Fruit fly (Drosophila melanogaster) whole organism, wandering third instar larva: ENCODE data around the gene PIG-K.
A peak's percentile ranks its signal among the peaks of the same experiment; 100 is the strongest.

Experiments used
- Abd-B ChIP-seq: fragments of >200 bp; optimal IDR thresholded peaks from 2 replicates; lab custom pipeline; 2017; ENCODE audit warnings: missing biosample characterization, missing genetic modification characterization
- CG32264 ChIP-seq: fragments of 200-800 bp; sonication (Bioruptor generic); optimal IDR thresholded peaks from 2 replicates; lab custom pipeline; 2016; ENCODE audit warnings: missing biosample characterization, missing genetic modification characterization
- CrebA ChIP-seq: fragments of 200-800 bp; sonication (Bioruptor generic); optimal IDR thresholded peaks from 2 replicates; lab custom pipeline; 2016; ENCODE audit warnings: missing biosample characterization, mild to moderate bottlenecking, missing genetic modification characterization, borderline replicate concordance
- Dfd ChIP-seq: fragments of >200 bp; optimal IDR thresholded peaks from 2 replicates; lab custom pipeline; 2017; ENCODE audit warnings: missing biosample characterization, missing genetic modification characterization
- GATAd ChIP-seq: sonication (Bioruptor generic); optimal IDR thresholded peaks from 2 replicates; lab custom pipeline; 2016; ENCODE audit warnings: missing biosample characterization, missing genetic modification characterization
- HLH106 ChIP-seq: fragments of 200-800 bp; optimal IDR thresholded peaks from 3 replicates; lab custom pipeline; 2019; ENCODE audit warnings: missing biosample characterization, mild to moderate bottlenecking, missing genetic modification characterization, moderate library complexity
- Hnf4 ChIP-seq: fragments of 200-800 bp; sonication (Bioruptor generic); optimal IDR thresholded peaks from 2 replicates; lab custom pipeline; 2016; ENCODE audit warnings: missing biosample characterization, mild to moderate bottlenecking, missing genetic modification characterization
- Hr78 ChIP-seq: fragments of >200 bp; optimal IDR thresholded peaks from 2 replicates; lab custom pipeline; 2017; ENCODE audit warnings: missing biosample characterization, missing genetic modification characterization
- Hr83 ChIP-seq: fragments of 200-300 bp; sonication (Bioruptor generic); optimal IDR thresholded peaks from 2 replicates; lab custom pipeline; 2016; ENCODE audit warnings: missing biosample characterization, mild to moderate bottlenecking, missing genetic modification characterization, moderate library complexity; ENCODE audit not compliant: poor library complexity, severe bottlenecking
- Jra ChIP-seq: sonication (Bioruptor generic); optimal IDR thresholded peaks from 2 replicates; lab custom pipeline; 2016; ENCODE audit warnings: missing biosample characterization, missing genetic modification characterization
- Mio ChIP-seq: sonication (Bioruptor generic); optimal IDR thresholded peaks from 2 replicates; lab custom pipeline; 2016; ENCODE audit warnings: missing biosample characterization, missing genetic modification characterization
- Myc ChIP-seq: fragments of >200 bp; optimal IDR thresholded peaks from 2 replicates; lab custom pipeline; 2017
- N ChIP-seq: fragments of >200 bp; optimal IDR thresholded peaks from 2 replicates; lab custom pipeline; 2018; ENCODE audit warnings: missing biosample characterization, missing external identifiers, missing genetic modification characterization
- Rel ChIP-seq, 2 experiments: fragments of 200-800 bp; sonication (Bioruptor generic) in 1 of 2; optimal IDR thresholded peaks; 2 replicates in 1 of 2; 3 replicates in 1 of 2; lab custom pipeline; 2016 to 2019; ENCODE audit warnings: mild to moderate bottlenecking in 2 of 2, missing biosample characterization in 2 of 2, missing genetic modification characterization in 2 of 2, moderate library complexity in 1 of 2
- Sp1 ChIP-seq: fragments of 200-800 bp; sonication (Bioruptor generic); optimal IDR thresholded peaks from 3 replicates; lab custom pipeline; 2019; ENCODE audit warnings: missing biosample characterization, mild to moderate bottlenecking, missing genetic modification characterization, moderate library complexity
- dl ChIP-seq, 2 experiments: fragments of 175-275, 200-275 bp in 1 of 2; fragments of 200-275 bp in 1 of 2; sonication (Bioruptor generic); optimal IDR thresholded peaks; lab custom pipeline; 2018; ENCODE audit warnings: mild to moderate bottlenecking in 2 of 2, missing biosample characterization in 2 of 2, missing genetic modification characterization in 2 of 2, moderate library complexity in 2 of 2; ENCODE audit not compliant: partially characterized antibody in 2 of 2, insufficient read depth in 1 of 2
- dsf ChIP-seq: sonication (Bioruptor generic); optimal IDR thresholded peaks from 2 replicates; lab custom pipeline; 2016; ENCODE audit warnings: missing biosample characterization, missing genetic modification characterization, borderline replicate concordance
- ey ChIP-seq: fragments of 200-800 bp; sonication (Bioruptor generic); optimal IDR thresholded peaks from 2 replicates; lab custom pipeline; 2016; ENCODE audit warnings: missing biosample characterization, missing genetic modification characterization
- foxo ChIP-seq, 2 experiments: fragments of 200-800 bp; sonication (Bioruptor generic); optimal IDR thresholded peaks; 2 replicates in 1 of 2; 3 replicates in 1 of 2; lab custom pipeline; 2016 to 2017; ENCODE audit warnings: missing biosample characterization in 2 of 2, missing genetic modification characterization in 2 of 2
- fru ChIP-seq: fragments of 200-800 bp; sonication (Bioruptor generic); optimal IDR thresholded peaks from 3 replicates; lab custom pipeline; 2016; ENCODE audit warnings: missing biosample characterization, mild to moderate bottlenecking, missing genetic modification characterization
- h ChIP-seq: fragments of 200-800 bp; sonication (Bioruptor generic); optimal IDR thresholded peaks from 3 replicates; lab custom pipeline; 2016; ENCODE audit warnings: missing biosample characterization, mild to moderate bottlenecking, missing genetic modification characterization
- jim ChIP-seq: fragments of 175-275, 200-325 bp; sonication (Bioruptor generic); optimal IDR thresholded peaks from 2 replicates; lab custom pipeline; 2016; ENCODE audit warnings: missing biosample characterization, mild to moderate bottlenecking, missing genetic modification characterization
- lola ChIP-seq: fragments of >200 bp; optimal IDR thresholded peaks from 2 replicates; lab custom pipeline; 2017; ENCODE audit warnings: missing biosample characterization, missing genetic modification characterization
- pan ChIP-seq: fragments of >200 bp; optimal IDR thresholded peaks from 2 replicates; lab custom pipeline; 2017
- psq ChIP-seq: fragments of 200-800 bp; sonication (Bioruptor generic); optimal IDR thresholded peaks from 3 replicates; lab custom pipeline; 2017; ENCODE audit warnings: missing biosample characterization, mild to moderate bottlenecking, missing genetic modification characterization, moderate library complexity
- sage ChIP-seq: fragments of 200-800 bp; sonication (Bioruptor generic); optimal IDR thresholded peaks from 2 replicates; lab custom pipeline; 2016; ENCODE audit warnings: missing biosample characterization, mild to moderate bottlenecking, missing genetic modification characterization
- sv ChIP-seq: fragments of 200-800 bp; sonication (Bioruptor generic); optimal IDR thresholded peaks from 3 replicates; lab custom pipeline; 2016; ENCODE audit warnings: missing biosample characterization, missing genetic modification characterization
- usp ChIP-seq: fragments of >200 bp; optimal IDR thresholded peaks from 2 replicates; lab custom pipeline; 2017; ENCODE audit warnings: missing biosample characterization, missing genetic modification characterization
- woc ChIP-seq: sonication (Bioruptor generic); optimal IDR thresholded peaks from 2 replicates; lab custom pipeline; 2016; ENCODE audit warnings: missing biosample characterization, mild to moderate bottlenecking, missing genetic modification characterization

The PIG-K gene

dm6 chrX:1968581-1969258 is 40.4 kb downstream of the PIG-K start:
- TF ChIP-seq Rel (GFP tag; optimal IDR thresholded peaks at IDR 0.05; lab: Kevin White, UChicago) (no peak), Rel (tag; optimal IDR thresholded peaks at IDR 0.05; lab: Kevin White, UChicago) (no peak), Jra (GFP tag; lab: Kevin White, UChicago) (no peak), HLH106 (tag; lab: Kevin White, UChicago) (no peak), Hr78 (GFP tag; lab: Kevin White, UChicago) (no peak), jim (GFP tag; lab: Kevin White, UChicago) (no peak), Abd-B (no peak), psq (GFP tag; lab: Kevin White, UChicago) (no peak), N (GFP tag; lab: Kevin White, UChicago) (no peak), Hnf4 (GFP tag; lab: Kevin White, UChicago) (no peak)
- TF ChIP-seq, all 38 proteins: peak for 0

dm6 chrX:1968152-1968551 is 41.0 kb downstream of the PIG-K start:
- TF ChIP-seq fru (GFP tag; lab: Kevin White, UChicago) (no peak), Sp1 (GFP tag; lab: Kevin White, UChicago) (no peak), pan (no peak), foxo (GFP tag; optimal IDR thresholded peaks at IDR 0.05; lab: Kevin White, UChicago) (no peak), Abd-B (no peak), Hr83 (GFP tag; lab: Kevin White, UChicago) (no peak), jim (GFP tag; lab: Kevin White, UChicago) (no peak), Dfd (GFP tag; lab: Kevin White, UChicago) (no peak), psq (GFP tag; lab: Kevin White, UChicago) (no peak), GATAd (GFP tag; lab: Kevin White, UChicago) (no peak), dl (GFP tag; optimal IDR thresholded peaks at IDR 0.05; lab: Kevin White, UChicago; ENCODE audit: insufficient read depth in 1 of 2, partially characterized antibody in 2 of 2) (no peak), Hnf4 (GFP tag; lab: Kevin White, UChicago) (no peak), CG32264 (GFP tag; lab: Kevin White, UChicago) (no peak), dsf (no peak), woc (no peak), CrebA (GFP tag; lab: Kevin White, UChicago) (no peak), usp (GFP tag; lab: Kevin White, UChicago) (no peak), Mio (GFP tag; lab: Kevin White, UChicago) (no peak)

dm6 chrX:1966779-1967520 is 42.2 kb downstream of the PIG-K start:
- TF ChIP-seq h (GFP tag; lab: Kevin White, UChicago) (no peak), Mio (GFP tag; lab: Kevin White, UChicago) (no peak), ey (no peak), Dfd (GFP tag; lab: Kevin White, UChicago) (no peak), Hr83 (GFP tag; lab: Kevin White, UChicago) (no peak), sv (no peak), Jra (GFP tag; lab: Kevin White, UChicago) (no peak), sage (no peak), Rel (GFP tag; optimal IDR thresholded peaks at IDR 0.05; lab: Kevin White, UChicago) (no peak), Rel (tag; optimal IDR thresholded peaks at IDR 0.05; lab: Kevin White, UChicago) (no peak), HLH106 (tag; lab: Kevin White, UChicago) (no peak), jim (GFP tag; lab: Kevin White, UChicago) (no peak), lola (no peak), dl (GFP tag; optimal IDR thresholded peaks at IDR 0.05; lab: Kevin White, UChicago; ENCODE audit: insufficient read depth in 1 of 2, partially characterized antibody in 2 of 2) (no peak), foxo (GFP tag; optimal IDR thresholded peaks at IDR 0.05; lab: Kevin White, UChicago) (no peak), N (GFP tag; lab: Kevin White, UChicago) (no peak)

DNA sequence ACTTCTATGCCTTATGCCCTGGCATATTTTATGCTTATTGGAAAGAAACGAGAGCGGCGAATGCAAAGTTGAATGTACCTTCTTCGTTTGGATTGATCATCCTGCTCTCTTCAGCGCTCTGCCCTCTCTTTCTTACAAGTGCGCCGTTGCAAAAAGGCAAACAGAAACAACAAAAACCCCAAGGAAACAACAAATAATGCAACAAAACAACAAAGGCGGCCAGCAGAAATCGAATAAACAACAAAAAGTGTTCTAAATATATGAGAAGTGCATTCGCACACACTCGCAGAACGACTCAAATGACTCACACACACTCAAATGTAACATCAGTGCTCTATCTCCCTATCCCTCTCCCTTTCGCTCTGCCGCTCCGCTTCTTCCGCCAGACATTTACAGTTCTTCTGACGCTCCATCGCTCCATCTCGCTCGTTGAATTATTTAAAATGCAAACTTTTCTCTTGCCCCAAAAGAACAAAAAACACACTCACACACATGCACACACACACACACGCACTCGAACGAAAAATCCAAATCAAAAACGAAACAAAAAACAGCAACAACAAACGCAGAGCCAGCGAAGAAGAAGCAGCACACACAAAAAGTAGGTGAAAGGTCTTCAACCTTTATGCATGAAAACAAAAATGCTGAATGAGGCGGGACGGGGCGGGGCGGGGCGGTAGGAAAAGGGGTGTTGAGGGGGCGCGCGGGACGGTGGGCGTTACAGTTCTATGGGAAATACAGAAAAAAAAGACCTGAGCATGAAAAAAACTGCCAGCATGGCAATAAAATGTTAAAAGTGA is 43.0 kb downstream of the PIG-K start:
- TF ChIP-seq Dfd (GFP tag; lab: Kevin White, UChicago): peak; percentile 83
- TF ChIP-seq Myc (lab: Kevin White, UChicago): no peak
